Worm (Caenorhabditis elegans) whole organism, young adult: ENCODE results near the gene T03D3.5.

Source experiments
- K11D2.4 ChIP-seq: fragments of 200-800 bp; sonication (Bioruptor generic); IDR thresholded peaks from 2 replicates; pipeline ENCODE4 v1.3.6; 2022; ENCODE audit warnings: missing genetic modification reagents, missing genetic modification characterization, missing compliant biosample characterization
- ama-1 ChIP-seq, 3 experiments: fragments of 150-350 bp in 1 of 3; sonication (generic microtip) in 2 of 3; optimal IDR thresholded peaks; 2 replicates each; lab custom pipeline; 2014 to 2018; ENCODE audit warnings: missing biosample characterization in 2 of 3, missing genetic modification characterization in 2 of 3, missing genetic modification reagents in 2 of 3
- efl-1 ChIP-seq: fragments of 150-350 bp; optimal IDR thresholded peaks from 2 replicates; lab custom pipeline; 2014; ENCODE audit warnings: missing biosample characterization, missing genetic modification reagents, missing genetic modification characterization
- lin-35 ChIP-seq, 3 experiments: fragments of 150-350 bp in 2 of 3; sonication (generic microtip) in 1 of 3; optimal IDR thresholded peaks; 2 replicates each; lab custom pipeline; 2014 to 2018; ENCODE audit warnings: missing biosample characterization in 3 of 3, missing genetic modification characterization in 3 of 3, missing genetic modification reagents in 3 of 3
- unc-62 ChIP-seq: fragments of 150-350 bp; optimal IDR thresholded peaks from 2 replicates; lab custom pipeline; 2014; ENCODE audit warnings: missing biosample characterization, missing genetic modification reagents, missing genetic modification characterization
- ztf-18 ChIP-seq: sonication (generic microtip); optimal IDR thresholded peaks from 2 replicates; lab custom pipeline; 2016; ENCODE audit warnings: missing genotype, mild to moderate bottlenecking, missing genetic modification characterization, missing compliant biosample characterization

DNA sequence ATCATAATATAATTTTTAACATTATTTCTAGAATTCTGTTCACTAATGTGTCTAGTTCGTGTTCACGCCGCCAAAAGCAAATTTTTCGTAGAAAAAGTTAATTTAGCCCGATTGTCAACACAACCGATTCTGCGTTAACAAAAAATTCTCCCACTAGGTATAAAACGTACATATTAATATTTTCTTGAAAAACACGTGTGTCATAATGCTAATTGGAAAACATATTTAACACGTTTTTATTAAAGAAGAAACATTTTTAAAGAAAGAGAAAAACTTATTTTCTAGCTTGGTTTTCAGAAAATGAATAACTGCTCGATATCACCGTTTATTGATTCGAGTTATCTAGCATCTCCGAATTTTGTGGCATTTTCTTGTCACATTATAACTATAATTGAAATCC lies 43.5 kb upstream of the T03D3.5 start, which contains the start of gene srh-243:
- TF ChIP-seq K11D2.4 (GFP tag; lab: Robert Waterston, UW) (no peak), ama-1 (optimal IDR thresholded peaks at IDR 0.05; lab: Kevin White, UChicago) (no peak), ama-1 (GFP tag; optimal IDR thresholded peaks at IDR 0.05; lab: Kevin White, UChicago) (no peak), ztf-18 (tag; lab: Kevin White, UChicago) (no peak), efl-1 (no peak), unc-62 (GFP tag; lab: Kevin White, UChicago) (no peak), lin-35 (GFP tag; optimal IDR thresholded peaks at IDR 0.05; lab: Kevin White, UChicago) (no peak)
